Fruit fly (Drosophila melanogaster) whole organism: ENCODE measurements around the gene Msp300.

Source experiments
- Dll ChIP-seq: fragments of >200 bp; optimal IDR thresholded peaks from 2 replicates; lab custom pipeline; 2017
- EcR ChIP-seq, 2 experiments: fragments of >200 bp; optimal IDR thresholded peaks; 2 replicates each; lab custom pipeline; 2017; ENCODE audit warnings: missing biosample characterization in 2 of 2, missing genetic modification characterization in 2 of 2, missing genetic modification reagents in 2 of 2
- pan ChIP-seq: fragments of >200 bp; optimal IDR thresholded peaks from 2 replicates; lab custom pipeline; 2017
- psq ChIP-seq: fragments of >200 bp; optimal IDR thresholded peaks from 2 replicates; lab custom pipeline; 2017

DNA sequence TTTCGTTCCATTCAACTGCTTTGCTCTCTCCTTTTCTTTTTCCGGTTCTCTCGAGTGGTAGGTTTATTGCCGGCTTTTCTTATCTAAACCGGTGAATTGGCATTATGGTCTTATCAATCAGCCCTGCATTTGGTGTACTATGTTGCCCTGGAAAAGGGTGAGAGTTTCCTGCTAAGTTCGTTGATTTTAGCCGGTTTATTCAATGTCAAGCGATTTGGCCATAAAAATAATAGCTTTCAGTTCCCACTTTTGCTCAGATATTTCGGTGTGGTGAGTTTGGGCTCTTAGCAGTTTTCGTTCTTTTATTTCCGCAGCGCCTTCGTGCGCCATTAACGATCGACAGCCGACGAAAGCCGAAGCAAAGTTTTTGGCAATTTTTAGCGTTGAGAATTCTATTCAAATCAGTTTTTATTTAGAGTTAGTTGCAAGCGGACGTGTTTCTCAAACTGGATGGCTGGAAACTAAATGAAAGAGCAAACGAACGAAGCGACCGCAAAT, 50.7 kb downstream of the Msp300 start:
- TF ChIP-seq psq (lab: Kevin White, UChicago) (no peak), pan (lab: Kevin White, UChicago) (no peak), EcR (GFP tag; optimal IDR thresholded peaks at IDR 0.05; lab: Kevin White, UChicago) (no peak), Dll (no peak)
